Fruit fly (Drosophila melanogaster) whole organism, embryonic: Measurements from ENCODE around the gene CG34179.

Experiments
- Atf-2 ChIP-seq: fragments of 200-800 bp; sonication (Bioruptor generic); optimal IDR thresholded peaks from 2 replicates; lab custom pipeline; 2016; ENCODE audit warnings: missing biosample characterization, missing genetic modification characterization
- CG10147 ChIP-seq: fragments of 200-800 bp; sonication (Bioruptor generic); optimal IDR thresholded peaks from 2 replicates; lab custom pipeline; 2019; ENCODE audit warnings: missing biosample characterization, mild to moderate bottlenecking, missing genetic modification characterization, moderate library complexity
- CG12155 ChIP-seq: fragments of 200-800 bp; sonication (Bioruptor generic); optimal IDR thresholded peaks from 3 replicates; lab custom pipeline; 2016; ENCODE audit warnings: missing biosample characterization, missing genetic modification characterization
- CG12236 ChIP-seq: fragments of 200-800 bp; sonication (Bioruptor generic); optimal IDR thresholded peaks from 2 replicates; lab custom pipeline; 2016; ENCODE audit warnings: missing biosample characterization, missing genetic modification characterization
- CG15011 ChIP-seq: fragments of 200-800 bp; sonication (Bioruptor generic); optimal IDR thresholded peaks from 3 replicates; lab custom pipeline; 2018; ENCODE audit warnings: missing biosample characterization, mild to moderate bottlenecking, missing genetic modification characterization
- CG1529 ChIP-seq: fragments of 200-800 bp; sonication (Bioruptor generic); optimal IDR thresholded peaks from 3 replicates; lab custom pipeline; 2018; ENCODE audit warnings: missing biosample characterization, missing genetic modification characterization
- CG15479 ChIP-seq: fragments of 200-800 bp; sonication (Bioruptor generic); optimal IDR thresholded peaks from 3 replicates; lab custom pipeline; 2019; ENCODE audit warnings: missing biosample characterization, mild to moderate bottlenecking, missing genetic modification characterization, moderate library complexity
- CG15696 ChIP-seq: fragments of 200-800 bp; sonication (Bioruptor generic); optimal IDR thresholded peaks from 2 replicates; lab custom pipeline; 2019; ENCODE audit warnings: missing biosample characterization, mild to moderate bottlenecking, missing genetic modification characterization, moderate library complexity
- CG17361 ChIP-seq: fragments of 200-800 bp; sonication (Bioruptor generic); IDR thresholded peaks from 3 replicates; pipeline ENCODE4 v1.3.6; 2022; ENCODE audit warnings: missing biosample characterization, missing genetic modification characterization
- CG18476 ChIP-seq: fragments of 200-800 bp; sonication (Bioruptor generic); optimal IDR thresholded peaks from 2 replicates; lab custom pipeline; 2016; ENCODE audit warnings: missing biosample characterization, mild to moderate bottlenecking, missing genetic modification characterization
- CG30020 ChIP-seq: fragments of 200-800 bp; optimal IDR thresholded peaks from 2 replicates; lab custom pipeline; 2019; ENCODE audit warnings: missing biosample characterization, mild to moderate bottlenecking, missing genetic modification characterization, moderate library complexity
- CG30403 ChIP-seq: fragments of 200-800 bp; sonication (Bioruptor generic); optimal IDR thresholded peaks from 3 replicates; lab custom pipeline; 2016; ENCODE audit warnings: missing biosample characterization, missing genetic modification characterization
- CG32767 ChIP-seq: fragments of 200-800 bp; sonication (Bioruptor generic); IDR thresholded peaks from 2 replicates; pipeline ENCODE4 v1.3.6; 2022; ENCODE audit warnings: missing biosample characterization, missing genetic modification characterization
- CG3407 ChIP-seq: fragments of 200-800 bp; sonication (Bioruptor generic); optimal IDR thresholded peaks from 2 replicates; lab custom pipeline; 2018; ENCODE audit warnings: missing biosample characterization, mild to moderate bottlenecking, missing genetic modification characterization
- CG6254 ChIP-seq: fragments of 200-800 bp; sonication (Bioruptor generic); optimal IDR thresholded peaks from 3 replicates; lab custom pipeline; 2017; ENCODE audit warnings: mild to moderate bottlenecking, missing biosample characterization, missing genetic modification reagents, missing genetic modification characterization
- CG6654 ChIP-seq: fragments of 200-800 bp; sonication (Bioruptor generic); optimal IDR thresholded peaks from 2 replicates; lab custom pipeline; 2017; ENCODE audit warnings: missing biosample characterization, mild to moderate bottlenecking, missing genetic modification characterization
- CG6813 ChIP-seq: fragments of 200-800 bp; sonication (Bioruptor generic); optimal IDR thresholded peaks from 2 replicates; lab custom pipeline; 2017; ENCODE audit warnings: missing biosample characterization, missing genetic modification characterization, mild to moderate bottlenecking, moderate library complexity, missing genetic modification reagents
- CG6854 ChIP-seq: fragments of 200-800 bp; sonication (Bioruptor generic); optimal IDR thresholded peaks from 3 replicates; lab custom pipeline; 2017; ENCODE audit warnings: missing biosample characterization, mild to moderate bottlenecking, missing genetic modification characterization
- CG7745 ChIP-seq: fragments of 200-800 bp; sonication (Bioruptor generic); optimal IDR thresholded peaks from 2 replicates; lab custom pipeline; 2018; ENCODE audit warnings: missing biosample characterization, mild to moderate bottlenecking, missing genetic modification characterization, moderate library complexity
- CG8359 ChIP-seq: fragments of 200-800 bp; sonication (Bioruptor generic); optimal IDR thresholded peaks from 2 replicates; lab custom pipeline; 2017; ENCODE audit warnings: missing biosample characterization, mild to moderate bottlenecking, missing genetic modification characterization, borderline replicate concordance
- CG9797 ChIP-seq: fragments of 200-800 bp; sonication (Bioruptor generic); optimal IDR thresholded peaks from 3 replicates; lab custom pipeline; 2018; ENCODE audit warnings: missing biosample characterization, mild to moderate bottlenecking, missing genetic modification characterization
- CG9932 ChIP-seq: fragments of 200-800 bp; sonication (Bioruptor generic); IDR thresholded peaks from 2 replicates; pipeline ENCODE4 v1.3.6; 2022; ENCODE audit warnings: missing biosample characterization, missing genetic modification characterization
- CkIIα-i1 ChIP-seq: fragments of 200-800 bp; sonication (Bioruptor generic); IDR thresholded peaks from 2 replicates; pipeline ENCODE4 v1.3.6; 2022; ENCODE audit warnings: missing biosample characterization, missing genetic modification characterization
- Dfd ChIP-seq, 2 experiments: fragments of >200 bp; optimal IDR thresholded peaks; 2 replicates each; lab custom pipeline; 2017; ENCODE audit warnings: missing biosample characterization in 2 of 2, missing genetic modification characterization in 2 of 2
- Drgx ChIP-seq: fragments of 200-800 bp; sonication (Bioruptor generic); IDR thresholded peaks from 2 replicates; pipeline ENCODE4 v1.3.6; 2022; ENCODE audit warnings: missing biosample characterization, missing genetic modification characterization
- E2f2 ChIP-seq: fragments of 200-800 bp; sonication (Bioruptor generic); IDR thresholded peaks from 2 replicates; pipeline ENCODE4 v1.3.6; 2022; ENCODE audit warnings: missing biosample characterization, missing genetic modification characterization
- Fer3 ChIP-seq: fragments of 200-800 bp; sonication (Bioruptor generic); optimal IDR thresholded peaks from 2 replicates; lab custom pipeline; 2018; ENCODE audit warnings: missing biosample characterization, mild to moderate bottlenecking, missing genetic modification characterization, moderate library complexity
- Hsf ChIP-seq: fragments of 200-800 bp; sonication (Bioruptor generic); optimal IDR thresholded peaks from 3 replicates; lab custom pipeline; 2016; ENCODE audit warnings: missing biosample characterization, missing genetic modification characterization
- Oli ChIP-seq: fragments of 200-800 bp; sonication (Bioruptor generic); optimal IDR thresholded peaks from 2 replicates; lab custom pipeline; 2018; ENCODE audit warnings: missing biosample characterization, mild to moderate bottlenecking, missing genetic modification characterization, moderate library complexity
- Sin3A ChIP-seq: fragments of >200 bp; optimal IDR thresholded peaks from 2 replicates; lab custom pipeline; 2018
- abd-A ChIP-seq: fragments of 200-800 bp; sonication (Bioruptor generic); optimal IDR thresholded peaks from 3 replicates; lab custom pipeline; 2019; ENCODE audit warnings: missing biosample characterization, mild to moderate bottlenecking, missing genetic modification characterization, moderate library complexity
- bsh ChIP-seq, 2 experiments: fragments of 200-800 bp; sonication (Bioruptor generic); optimal IDR thresholded peaks; 2 replicates each; lab custom pipeline; 2017 to 2018; ENCODE audit warnings: mild to moderate bottlenecking in 2 of 2, missing biosample characterization in 2 of 2, missing genetic modification characterization in 2 of 2, moderate library complexity in 1 of 2
- chif ChIP-seq, 2 experiments: fragments of 200-800 bp; sonication (Bioruptor generic); optimal IDR thresholded peaks; 3 replicates each; lab custom pipeline; 2016; ENCODE audit warnings: missing biosample characterization in 2 of 2, missing genetic modification characterization in 2 of 2
- crol ChIP-seq: fragments of 200-800 bp; sonication (Bioruptor generic); IDR thresholded peaks from 2 replicates; pipeline ENCODE4 v1.3.6; 2022; ENCODE audit warnings: missing biosample characterization, missing genetic modification characterization
- dati ChIP-seq: fragments of 200-800 bp; sonication (Bioruptor generic); IDR thresholded peaks from 2 replicates; pipeline ENCODE4 v1.3.6; 2022; ENCODE audit warnings: missing biosample characterization, missing genetic modification characterization
- fd64A ChIP-seq: fragments of 200-800 bp; sonication (Bioruptor generic); optimal IDR thresholded peaks from 3 replicates; lab custom pipeline; 2018; ENCODE audit warnings: missing biosample characterization, mild to moderate bottlenecking, missing genetic modification characterization
- gce ChIP-seq: fragments of 200-800 bp; sonication (Bioruptor generic); IDR thresholded peaks from 3 replicates; pipeline ENCODE4 v1.3.6; 2022; ENCODE audit warnings: missing biosample characterization, missing genetic modification characterization
- gcm2 ChIP-seq: fragments of 200-800 bp; sonication (Bioruptor generic); optimal IDR thresholded peaks from 2 replicates; lab custom pipeline; 2016; ENCODE audit warnings: missing biosample characterization, missing genetic modification characterization
- grn ChIP-seq: fragments of 200-800 bp; sonication (Bioruptor generic); optimal IDR thresholded peaks from 3 replicates; lab custom pipeline; 2017; ENCODE audit warnings: missing biosample characterization, missing genetic modification characterization
- ham ChIP-seq: fragments of 200-800 bp; sonication (Bioruptor generic); IDR thresholded peaks from 2 replicates; pipeline ENCODE4 v1.3.6; 2022; ENCODE audit warnings: missing biosample characterization, missing genetic modification characterization
- knrl ChIP-seq: fragments of 200-800 bp; sonication (Bioruptor generic); IDR thresholded peaks from 3 replicates; pipeline ENCODE4 v1.3.6; 2022; ENCODE audit warnings: missing biosample characterization, missing genetic modification characterization; ENCODE audit not compliant: partially characterized antibody
- p53 ChIP-seq: fragments of 200-800 bp; sonication (Bioruptor generic); optimal IDR thresholded peaks from 2 replicates; lab custom pipeline; 2016; ENCODE audit warnings: missing biosample characterization, missing genetic modification characterization
- pfk ChIP-seq: fragments of 200-800 bp; sonication (Bioruptor generic); optimal IDR thresholded peaks from 2 replicates; lab custom pipeline; 2018; ENCODE audit warnings: missing biosample characterization, mild to moderate bottlenecking, missing genetic modification characterization, moderate library complexity
- psq ChIP-seq: fragments of 200-800 bp; sonication (Bioruptor generic); optimal IDR thresholded peaks from 2 replicates; lab custom pipeline; 2017; ENCODE audit warnings: missing biosample characterization, missing genetic modification characterization
- sens ChIP-seq: fragments of 200-800 bp; sonication (Bioruptor generic); peaks from one replicate; lab custom pipeline; 2016; ENCODE audit warnings: missing biosample characterization, missing genetic modification characterization
- slou ChIP-seq: fragments of 200-800 bp; sonication (Bioruptor generic); optimal IDR thresholded peaks from 3 replicates; lab custom pipeline; 2016; ENCODE audit warnings: missing biosample characterization, missing genetic modification characterization
- sob ChIP-seq: fragments of 200-800 bp; sonication (Bioruptor generic); IDR thresholded peaks from 2 replicates; pipeline ENCODE4 v1.3.6; 2022; ENCODE audit warnings: missing biosample characterization, missing genetic modification characterization
- tio ChIP-seq: fragments of 200-800 bp; sonication (Bioruptor generic); optimal IDR thresholded peaks from 2 replicates; lab custom pipeline; 2017; ENCODE audit warnings: missing biosample characterization, missing genetic modification characterization, inconsistent platforms
- toy ChIP-seq: fragments of 200-800 bp; sonication (Bioruptor generic); IDR thresholded peaks from 2 replicates; pipeline ENCODE4 v1.3.6; 2022; ENCODE audit warnings: missing biosample characterization, missing genetic modification characterization
- trem ChIP-seq: fragments of 200-800 bp; optimal IDR thresholded peaks from 3 replicates; lab custom pipeline; 2019; ENCODE audit warnings: missing biosample characterization, mild to moderate bottlenecking, missing genetic modification characterization, moderate library complexity
- vfl ChIP-seq: fragments of 200-800 bp; sonication (Bioruptor generic); optimal IDR thresholded peaks from 2 replicates; lab custom pipeline; 2016; ENCODE audit warnings: missing biosample characterization, missing genetic modification characterization
- zen ChIP-seq: fragments of 200-800 bp; sonication (Bioruptor generic); optimal IDR thresholded peaks from 3 replicates; lab custom pipeline; 2018; ENCODE audit warnings: missing biosample characterization, mild to moderate bottlenecking, missing genetic modification characterization, moderate library complexity

The CG34179 gene

dm6 chr2L:5999247-5999646 lies 49.3 kb downstream of the CG34179 start, which contains the start of gene Kdm5 (continued):
- TF ChIP-seq Sin3A (lab: Kevin White, UChicago) (peak; percentile 49), zen (tag; lab: Kevin White, UChicago) (peak; percentile 16), Dfd (GFP tag; optimal IDR thresholded peaks at IDR 0.05; lab: Kevin White, UChicago) (no peak), Fer3 (peak; percentile 11), p53 (peak; percentile 22), sob (peak; percentile 49; the same call in 1 of the 2 replicates), slou (GFP tag; lab: Kevin White, UChicago) (no peak), CG9932 (GFP tag; lab: Robert Waterston, UW) (peak; percentile 61), knrl (0 out of 3 replicates have a peak, but pooled peaks have one; percentile 12), CG30020 (peak; percentile 1), E2f2 (GFP tag; lab: Robert Waterston, UW) (peak; percentile 67), CG10147 (GFP tag; lab: Kevin White, UChicago) (no peak), CG17361 (GFP tag; lab: Robert Waterston, UW) (no peak), CG12155 (GFP tag; lab: Kevin White, UChicago) (peak; percentile 39), tio (GFP tag; lab: Kevin White, UChicago) (no peak), toy (GFP tag; lab: Robert Waterston, UW) (no peak), CG18476 (GFP tag; lab: Kevin White, UChicago) (no peak), CG15011 (GFP tag; lab: Kevin White, UChicago) (no peak), Atf-2 (GFP tag; lab: Kevin White, UChicago) (no peak), CG9797 (GFP tag; lab: Kevin White, UChicago) (peak; percentile 89), Drgx (peak; percentile 45; the same call in 1 of the 2 replicates), ham (GFP tag; lab: Robert Waterston, UW) (no peak), fd64A (GFP tag; lab: Kevin White, UChicago) (no peak), pfk (GFP tag; lab: Kevin White, UChicago) (no peak), sens (GFP tag; lab: Kevin White, UChicago) (peak; percentile 53), chif (GFP tag; optimal IDR thresholded peaks at IDR 0.05; lab: Kevin White, UChicago) (no peak), dati (no peak), psq (GFP tag; lab: Kevin White, UChicago) (no peak), CkIIα-i1 (GFP tag; lab: Robert Waterston, UW) (no peak), gcm2 (GFP tag; lab: Kevin White, UChicago) (no peak), bsh (GFP tag; optimal IDR thresholded peaks at IDR 0.05; lab: Kevin White, UChicago) (no peak), CG8359 (GFP tag; lab: Kevin White, UChicago) (peak; percentile 16), Hsf (GFP tag; lab: Kevin White, UChicago) (no peak), grn (GFP tag; lab: Kevin White, UChicago) (peak; percentile 90), CG6854 (GFP tag; lab: Kevin White, UChicago) (no peak), CG7745 (tag; lab: Kevin White, UChicago) (no peak), abd-A (tag; lab: Kevin White, UChicago) (no peak), CG6813 (GFP tag; lab: Kevin White, UChicago) (peak; percentile 39), CG3407 (GFP tag; lab: Kevin White, UChicago) (no peak), CG15479 (GFP tag; lab: Kevin White, UChicago) (no peak), CG1529 (GFP tag; lab: Kevin White, UChicago) (no peak), CG30403 (GFP tag; lab: Kevin White, UChicago) (peak; percentile 4), CG15696 (tag; lab: Kevin White, UChicago) (no peak), Oli (no peak), CG6254 (no peak), CG32767 (GFP tag; lab: Robert Waterston, UW) (no peak), trem (tag; lab: Kevin White, UChicago) (peak; percentile 35), CG12236 (no peak), vfl (no peak), crol (peak; percentile 48; the same call in 1 of the 2 replicates), CG6654 (GFP tag; lab: Kevin White, UChicago) (no peak), gce (GFP tag; lab: Robert Waterston, UW) (0 out of 3 replicates have a peak, but pooled peaks have one; percentile 5)
